Fruit fly (Drosophila melanogaster) whole organism, prepupa: Measurements from ENCODE around the gene CG32369.

Source experiments
- Blimp-1 ChIP-seq: fragments of 200-800 bp; sonication (Bioruptor generic); optimal IDR thresholded peaks from 3 replicates; lab custom pipeline; 2017; ENCODE audit warnings: missing biosample characterization, missing genetic modification characterization, mild to moderate bottlenecking, moderate library complexity, missing genetic modification reagents
- Lpt ChIP-seq: fragments of 200-800 bp; sonication (Bioruptor generic); optimal IDR thresholded peaks from 3 replicates; lab custom pipeline; 2016; ENCODE audit warnings: missing biosample characterization, missing genetic modification characterization
- OdsH ChIP-seq: fragments of 200-800 bp; sonication (Bioruptor generic); optimal IDR thresholded peaks from 3 replicates; lab custom pipeline; 2016; ENCODE audit warnings: missing biosample characterization, missing genetic modification characterization

DNA sequence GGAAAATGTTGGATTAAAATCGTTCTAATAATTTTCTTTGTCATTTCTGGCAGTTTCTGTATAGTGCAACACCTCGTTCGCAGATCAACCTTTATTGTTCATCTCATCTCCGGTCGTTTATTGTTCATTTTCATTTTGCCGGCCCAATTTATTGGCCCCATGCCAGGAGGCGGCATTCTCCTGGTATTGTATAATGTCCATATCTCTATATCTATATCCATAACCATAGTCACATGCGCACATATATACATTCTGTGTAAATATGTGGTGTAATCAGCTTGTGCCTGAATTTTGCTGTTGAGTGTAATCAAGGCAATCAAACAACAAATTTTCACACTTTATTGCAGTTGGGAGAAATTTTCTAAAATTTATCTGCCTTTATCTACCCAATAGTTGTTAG, 32.9 kb upstream of the CG32369 start:
- no peak for TF ChIP-seq Lpt (GFP tag; lab: Kevin White, UChicago)
- TF ChIP-seq Blimp-1 (GFP tag; lab: Kevin White, UChicago): no peak
- no peak for TF ChIP-seq OdsH (GFP tag; lab: Kevin White, UChicago)
